Worm (Caenorhabditis elegans) whole organism, early embryonic: ENCODE measurements around the gene ZK177.11.

Experiments used
- ama-1 ChIP-seq: fragments of 150-350 bp; optimal IDR thresholded peaks from 2 replicates; lab custom pipeline; 2014
- ceh-36 ChIP-seq: sonication (generic microtip); optimal IDR thresholded peaks from 2 replicates; lab custom pipeline; 2016; ENCODE audit warnings: missing genetic modification characterization, inconsistent platforms, missing compliant biosample characterization
- ets-7 ChIP-seq: sonication (generic microtip); optimal IDR thresholded peaks from 2 replicates; lab custom pipeline; 2016; ENCODE audit warnings: missing genotype, missing genetic modification characterization, missing compliant biosample characterization
- hmg-4 ChIP-seq: fragments of 200-800 bp; sonication (Bioruptor generic); optimal IDR thresholded peaks from 2 replicates; lab custom pipeline; 2018; ENCODE audit warnings: mild to moderate bottlenecking, missing genetic modification characterization, missing compliant biosample characterization
- scrt-1 ChIP-seq: fragments of 200-800 bp; sonication (Bioruptor generic); IDR thresholded peaks from 2 replicates; pipeline ENCODE4 v1.3.6; 2022; ENCODE audit warnings: missing genetic modification characterization, missing compliant biosample characterization
- sea-1 ChIP-seq: fragments of 200-800 bp; sonication (Bioruptor generic); conservative IDR thresholded peaks from 2 replicates; pipeline ENCODE4 v1.3.6; 2022; ENCODE audit warnings: missing genetic modification characterization, missing compliant biosample characterization
- tra-4 ChIP-seq: sonication (generic microtip); optimal IDR thresholded peaks from 2 replicates; lab custom pipeline; 2017; ENCODE audit warnings: missing genetic modification characterization, missing compliant biosample characterization

- TF ChIP-seq ceh-36 (tag; lab: Kevin White, UChicago) (no peak), ets-7 (no peak), sea-1 (GFP tag; lab: Robert Waterston, UW) (no peak), scrt-1 (GFP tag; lab: Robert Waterston, UW) (no peak), ama-1 (lab: Kevin White, UChicago) (no peak), tra-4 (tag; lab: Kevin White, UChicago) (no peak), hmg-4 (GFP tag; lab: Kevin White, UChicago) (no peak)
Observed at ce11 chrII:5531855-5532328, 9.2 kb downstream of the ZK177.11 start, which contains the start of gene C17C3.9.
